Worm (Caenorhabditis elegans): ENCODE results near the gene spe-29.

spe-29 gene

ce11 chrIV:9969081-9969480, 35.4 kb downstream of the spe-29 start, which contains the start of the genes kin-5 and C47E12.11:
Gene kin-5, minus strand, starts transcription at chrIV:9969181.
Gene C47E12.11, plus strand, starts transcription at chrIV:9969400.
- TF ChIP-seq tbx-11 (GFP tag; IDR thresholded peaks at IDR 0.05) (no peak), scrt-1 (GFP tag; IDR thresholded peaks at IDR 0.05) (no peak), sea-1 (GFP tag; conservative IDR thresholded peaks at IDR 0.05) (no peak), flt-1 (GFP tag; IDR thresholded peaks at IDR 0.05) (no peak), ceh-36 (tag; optimal IDR thresholded peaks at IDR 0.05) (no peak), tbx-37 (GFP tag; conservative IDR thresholded peaks at IDR 0.05) (no peak), hmg-4 (GFP tag; optimal IDR thresholded peaks at IDR 0.05) (no peak), ets-7 (tag; optimal IDR thresholded peaks at IDR 0.05) (no peak), ama-1 (optimal IDR thresholded peaks at IDR 0.05) (no peak), hnd-1 (tag; optimal IDR thresholded peaks at IDR 0.05) (no peak), hmbx-1 (tag; optimal IDR thresholded peaks at IDR 0.05) (no peak), pes-1 (GFP tag; IDR thresholded peaks at IDR 0.05) (no peak), tra-4 (tag; optimal IDR thresholded peaks at IDR 0.05) (no peak), ceh-13 (GFP tag; optimal IDR thresholded peaks at IDR 0.05) (no peak), B0310.2 (tag; optimal IDR thresholded peaks at IDR 0.05) (no peak), aly-1 (tag; optimal IDR thresholded peaks at IDR 0.05) (no peak), F13C5.2 (tag; optimal IDR thresholded peaks at IDR 0.05) (no peak)

ce11 chrIV:9972629-9973028, 38.9 kb downstream of the spe-29 start, which contains the start of the genes C47E12.12 and C47E12.10:
Gene C47E12.12, minus strand, starts transcription at chrIV:9972729.
Gene C47E12.10, plus strand, starts transcription at chrIV:9972800.
- no peak for TF ChIP-seq ceh-13 (GFP tag; optimal IDR thresholded peaks at IDR 0.05)
- TF ChIP-seq ets-7 (tag; optimal IDR thresholded peaks at IDR 0.05), result no peak
- TF ChIP-seq tbx-11 (GFP tag; IDR thresholded peaks at IDR 0.05), result no peak
- TF ChIP-seq tbx-37 (GFP tag; conservative IDR thresholded peaks at IDR 0.05), result no peak
- TF ChIP-seq tra-4 (tag; optimal IDR thresholded peaks at IDR 0.05), result no peak
- no peak for TF ChIP-seq F13C5.2 (tag; optimal IDR thresholded peaks at IDR 0.05)
- no peak for TF ChIP-seq flt-1 (GFP tag; IDR thresholded peaks at IDR 0.05)
- TF ChIP-seq hmbx-1 (tag; optimal IDR thresholded peaks at IDR 0.05), result no peak
- TF ChIP-seq ama-1 (optimal IDR thresholded peaks at IDR 0.05), result no peak
- TF ChIP-seq sea-1 (GFP tag; conservative IDR thresholded peaks at IDR 0.05), result no peak
- TF ChIP-seq pes-1 (GFP tag; IDR thresholded peaks at IDR 0.05), result no peak

- no peak for TF ChIP-seq aly-1 (tag; optimal IDR thresholded peaks at IDR 0.05)
Measured at ce11 chrIV:9974392-9974791, 40.7 kb downstream of the spe-29 start, which contains the start of gene C47E12.9. Gene C47E12.9, plus strand, starts transcription at chrIV:9974692.

DNA sequence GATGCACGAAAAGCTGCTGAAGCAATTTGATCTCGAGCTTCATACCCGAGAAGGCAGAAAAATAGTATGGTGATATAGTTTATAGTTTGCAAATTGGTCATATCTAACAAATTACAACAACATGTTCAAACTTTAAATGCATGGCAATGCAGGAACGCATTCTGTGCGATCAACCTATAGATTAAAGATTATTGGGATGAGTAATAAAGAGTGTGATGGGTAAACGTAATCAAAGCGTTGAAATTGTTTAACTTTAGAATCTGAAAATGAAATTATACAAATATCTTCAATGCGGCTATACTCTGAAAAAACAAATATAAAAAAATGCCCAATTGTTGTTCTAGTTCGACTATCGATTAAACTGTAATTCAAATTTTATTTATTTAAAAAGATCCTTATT, 42.6 kb downstream of the spe-29 start, which contains the start of gene C47E12.14:
C47E12.14 (minus strand) TSS at position 101 of the 400 bp plus-strand sequence.
- TF ChIP-seq hnd-1 (tag; optimal IDR thresholded peaks at IDR 0.05), result no peak
- no peak for TF ChIP-seq flt-1 (GFP tag; IDR thresholded peaks at IDR 0.05)
- no peak for TF ChIP-seq ets-7 (tag; optimal IDR thresholded peaks at IDR 0.05)
- TF ChIP-seq ceh-13 (GFP tag; optimal IDR thresholded peaks at IDR 0.05), result no peak
- no peak for TF ChIP-seq tra-4 (tag; optimal IDR thresholded peaks at IDR 0.05)
- no peak for TF ChIP-seq tbx-11 (GFP tag; IDR thresholded peaks at IDR 0.05)
- TF ChIP-seq ceh-36 (tag; optimal IDR thresholded peaks at IDR 0.05), result no peak
- TF ChIP-seq tbx-37 (GFP tag; conservative IDR thresholded peaks at IDR 0.05), result no peak
- no peak for TF ChIP-seq hmbx-1 (tag; optimal IDR thresholded peaks at IDR 0.05)
- TF ChIP-seq B0310.2 (tag; optimal IDR thresholded peaks at IDR 0.05), result no peak
- no peak for TF ChIP-seq scrt-1 (GFP tag; IDR thresholded peaks at IDR 0.05)
- TF ChIP-seq sea-1 (GFP tag; conservative IDR thresholded peaks at IDR 0.05), result no peak

ce11 chrIV:9977602-9978172, 44.0 kb downstream of the spe-29 start, which contains the start of gene dhp-2:
Gene dhp-2, plus strand, starts transcription at chrIV:9978122.
- TF ChIP-seq ceh-13 (GFP tag; optimal IDR thresholded peaks at IDR 0.05), result no peak
- no peak for TF ChIP-seq ets-7 (tag; optimal IDR thresholded peaks at IDR 0.05)
- no peak for TF ChIP-seq scrt-1 (GFP tag; IDR thresholded peaks at IDR 0.05)
- no peak for TF ChIP-seq flt-1 (GFP tag; IDR thresholded peaks at IDR 0.05)
- TF ChIP-seq F13C5.2 (tag; optimal IDR thresholded peaks at IDR 0.05), result no peak
- no peak for TF ChIP-seq ama-1 (optimal IDR thresholded peaks at IDR 0.05)
- TF ChIP-seq hmg-4 (GFP tag; optimal IDR thresholded peaks at IDR 0.05), result no peak
- no peak for TF ChIP-seq hmbx-1 (tag; optimal IDR thresholded peaks at IDR 0.05)
- no peak for TF ChIP-seq B0310.2 (tag; optimal IDR thresholded peaks at IDR 0.05)
- TF ChIP-seq aly-1 (tag; optimal IDR thresholded peaks at IDR 0.05), result no peak
- TF ChIP-seq tra-4 (tag; optimal IDR thresholded peaks at IDR 0.05), result no peak
- no peak for TF ChIP-seq pes-1 (GFP tag; IDR thresholded peaks at IDR 0.05)
- no peak for TF ChIP-seq ceh-36 (tag; optimal IDR thresholded peaks at IDR 0.05)

DNA sequence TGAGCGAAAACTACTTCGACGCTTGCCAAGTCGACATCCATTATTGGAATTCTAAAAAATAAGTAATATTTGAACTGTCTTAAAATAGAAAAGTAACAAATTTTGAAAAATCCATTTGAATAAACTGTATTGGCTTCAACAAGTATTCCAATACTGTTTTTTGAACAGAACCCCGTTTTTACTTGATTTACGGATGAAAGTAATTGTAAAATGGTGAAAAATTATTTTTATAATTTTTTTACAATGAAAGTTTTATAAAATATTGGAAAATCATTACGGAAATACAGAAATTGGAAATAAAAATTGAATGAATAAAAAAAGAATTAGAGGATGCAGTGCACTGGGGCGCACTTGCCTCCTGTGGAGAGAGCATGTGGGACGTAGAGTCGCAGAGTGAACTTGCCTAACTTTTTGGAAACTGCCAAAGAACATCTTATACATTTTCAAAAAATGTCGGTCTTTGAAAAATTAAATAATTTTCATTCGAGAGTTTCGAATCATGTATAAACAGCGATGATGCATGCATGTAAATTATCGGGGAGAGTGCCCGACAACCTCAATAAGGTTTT, 48.6 kb downstream of the spe-29 start, which contains the start of gene rrp-1:
rrp-1 (minus strand) TSS at position 51 of the 569 bp plus-strand sequence.
- TF ChIP-seq pes-1 (GFP tag; IDR thresholded peaks at IDR 0.05) (no peak), hmbx-1 (tag; optimal IDR thresholded peaks at IDR 0.05) (no peak), ceh-13 (GFP tag; optimal IDR thresholded peaks at IDR 0.05) (no peak), B0310.2 (tag; optimal IDR thresholded peaks at IDR 0.05) (no peak), flt-1 (GFP tag; IDR thresholded peaks at IDR 0.05) (no peak), sea-1 (GFP tag; conservative IDR thresholded peaks at IDR 0.05) (no peak), hmg-4 (GFP tag; optimal IDR thresholded peaks at IDR 0.05) (no peak), tbx-37 (GFP tag; conservative IDR thresholded peaks at IDR 0.05) (no peak), ceh-36 (tag; optimal IDR thresholded peaks at IDR 0.05) (no peak), ets-7 (tag; optimal IDR thresholded peaks at IDR 0.05) (no peak), scrt-1 (GFP tag; IDR thresholded peaks at IDR 0.05) (no peak), hnd-1 (tag; optimal IDR thresholded peaks at IDR 0.05) (no peak), tra-4 (tag; optimal IDR thresholded peaks at IDR 0.05) (no peak), F13C5.2 (tag; optimal IDR thresholded peaks at IDR 0.05) (no peak)

- TF ChIP-seq B0310.2 (tag; optimal IDR thresholded peaks at IDR 0.05), result no peak
- no peak for TF ChIP-seq ceh-36 (tag; optimal IDR thresholded peaks at IDR 0.05)
- no peak for TF ChIP-seq F13C5.2 (tag; optimal IDR thresholded peaks at IDR 0.05)
Measured at ce11 chrIV:9982895-9983294, 49.2 kb downstream of the spe-29 start, which contains the start of gene mam-2. Gene mam-2, plus strand, starts transcription at chrIV:9983195.
